Fruit fly (Drosophila melanogaster) Kc167 (cell line): ENCODE data around the gene NANS.

Experiments
- Myc ChIP-seq: fragments of >200 bp; optimal IDR thresholded peaks from 2 replicates; lab custom pipeline; 2017; ENCODE audit warnings: missing external identifiers
- Sin3A ChIP-seq: fragments of >200 bp; optimal IDR thresholded peaks from 2 replicates; lab custom pipeline; 2018; ENCODE audit warnings: missing external identifiers
- h ChIP-seq: fragments of >200 bp; optimal IDR thresholded peaks from 3 replicates; lab custom pipeline; 2018; ENCODE audit warnings: missing external identifiers
- insv ChIP-seq: fragments of >200 bp; optimal IDR thresholded peaks from 3 replicates; lab custom pipeline; 2018; ENCODE audit warnings: missing external identifiers
- psq ChIP-seq: fragments of >200 bp; optimal IDR thresholded peaks from 2 replicates; lab custom pipeline; 2017; ENCODE audit warnings: missing external identifiers
- ttk ChIP-seq: sonication (Bioruptor generic); optimal IDR thresholded peaks from 2 replicates; lab custom pipeline; 2017; ENCODE audit warnings: missing external identifiers

NANS gene

DNA sequence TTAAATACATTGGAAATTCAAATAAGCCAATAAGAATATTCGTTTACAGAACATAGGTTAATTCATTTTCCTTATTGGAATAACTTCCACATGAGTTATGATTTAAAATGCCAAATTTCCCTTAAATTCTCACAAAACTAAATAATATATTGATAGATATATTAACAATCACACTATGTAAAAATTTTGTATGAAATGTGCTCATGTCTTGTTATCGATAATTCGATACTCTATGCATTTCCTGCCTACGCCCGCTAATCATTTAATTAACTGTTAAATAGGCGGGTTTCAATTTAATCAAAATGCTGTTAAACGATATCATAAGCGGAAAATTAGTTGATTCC lies at the start of gene NANS:
Gene NANS (plus strand): TSS at position 269 of the 344 bp plus-strand sequence.
- TF ChIP-seq psq (no peak), ttk (lab: Kevin White, UChicago) (no peak), Myc (lab: Kevin White, UChicago) (no peak), h (lab: Kevin White, UChicago) (no peak), Sin3A (lab: Kevin White, UChicago) (no peak), insv (lab: Kevin White, UChicago) (no peak)

DNA sequence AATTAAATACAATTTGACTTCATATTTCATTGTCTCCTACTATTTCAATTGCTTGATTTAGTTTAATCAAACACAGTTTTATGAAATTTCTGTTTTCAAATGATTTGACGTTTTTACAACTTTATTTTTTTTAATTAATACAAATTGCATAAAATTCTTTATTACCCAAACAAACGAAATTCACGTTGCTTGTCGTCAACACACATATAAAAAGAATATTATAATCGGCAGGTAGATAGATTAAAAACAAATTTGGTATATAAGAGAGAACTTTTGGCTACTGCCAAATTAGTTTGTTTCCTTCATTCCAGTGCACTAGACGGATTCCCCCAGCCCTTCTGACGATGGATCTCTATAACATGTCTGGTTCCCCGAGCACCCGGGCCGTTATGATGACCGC lies 49.5 kb upstream of the NANS start, which contains the start of gene GstD6:
Gene GstD6 (plus strand): TSS at position 301 of the 400 bp plus-strand sequence.
- TF ChIP-seq ttk (lab: Kevin White, UChicago) (no peak), Sin3A (lab: Kevin White, UChicago) (no peak), psq (no peak), insv (lab: Kevin White, UChicago) (no peak), Myc (lab: Kevin White, UChicago) (no peak), h (lab: Kevin White, UChicago) (no peak)

DNA sequence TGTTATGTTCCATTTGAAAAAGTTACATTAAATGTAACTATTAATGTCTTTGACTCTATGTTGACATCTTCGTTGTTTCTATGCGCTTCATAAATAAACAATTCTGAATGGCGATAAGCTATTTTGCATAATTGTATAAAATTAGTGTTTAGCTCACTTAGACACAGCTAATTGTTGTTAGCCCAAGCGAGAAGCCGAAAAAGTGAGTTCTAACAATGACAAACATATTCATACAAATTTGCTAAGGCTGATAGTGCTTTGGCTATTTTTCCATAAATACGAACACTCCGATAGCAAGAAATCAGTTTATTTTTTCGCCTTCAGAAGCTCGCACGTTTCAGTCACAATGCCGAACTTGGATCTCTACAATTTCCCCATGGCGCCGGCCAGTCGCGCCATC lies 48.2 kb upstream of the NANS start, which contains the start of gene GstD7:
Gene GstD7 (plus strand): TSS at position 301 of the 400 bp plus-strand sequence.
- TF ChIP-seq Myc (lab: Kevin White, UChicago) (no peak), h (lab: Kevin White, UChicago) (no peak), Sin3A (lab: Kevin White, UChicago) (no peak), insv (lab: Kevin White, UChicago) (no peak), psq (no peak), ttk (lab: Kevin White, UChicago) (no peak)

DNA sequence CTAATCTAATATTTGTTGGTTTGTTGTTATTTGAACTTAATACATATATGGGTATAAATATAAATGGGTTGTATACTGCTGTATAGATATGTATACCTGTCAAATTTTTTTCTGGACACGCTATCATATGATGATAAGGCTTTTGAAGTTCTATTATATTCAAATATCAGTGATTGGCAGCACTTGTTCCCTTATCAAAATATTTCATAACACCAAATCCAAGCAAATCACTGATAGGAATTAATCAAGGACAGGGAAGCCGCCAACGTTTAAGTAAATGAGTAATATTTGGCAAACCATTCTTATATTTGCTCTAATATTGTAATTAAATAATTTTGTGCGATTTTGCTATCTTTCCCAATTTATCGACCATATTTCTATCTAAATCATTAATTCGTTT lies 47.1 kb upstream of the NANS start:
- TF ChIP-seq h (lab: Kevin White, UChicago) (no peak), Sin3A (lab: Kevin White, UChicago) (no peak), Myc (lab: Kevin White, UChicago) (no peak), ttk (lab: Kevin White, UChicago) (no peak)

DNA sequence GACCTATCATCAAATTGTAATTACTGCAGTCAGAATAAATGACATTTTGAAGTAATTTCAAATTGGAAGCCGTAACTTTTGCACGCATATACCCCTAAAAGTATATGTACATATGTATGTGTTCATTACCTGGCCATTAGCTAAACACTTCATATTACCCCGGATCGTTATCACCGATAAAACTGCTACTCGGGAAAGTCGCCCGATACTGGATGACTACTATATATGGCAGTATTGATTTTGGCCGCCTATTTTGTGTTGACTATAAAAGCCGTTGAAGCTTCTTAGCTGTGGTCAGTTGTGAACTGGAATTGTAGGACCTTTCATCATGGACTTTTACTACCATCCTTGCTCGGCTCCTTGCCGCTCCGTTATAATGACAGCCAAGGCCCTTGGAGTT lies 46.7 kb upstream of the NANS start, which contains the start of gene GstD8:
Gene GstD8 (plus strand): TSS at position 301 of the 400 bp plus-strand sequence.
- TF ChIP-seq Sin3A (lab: Kevin White, UChicago) (no peak), insv (lab: Kevin White, UChicago) (no peak)

DNA sequence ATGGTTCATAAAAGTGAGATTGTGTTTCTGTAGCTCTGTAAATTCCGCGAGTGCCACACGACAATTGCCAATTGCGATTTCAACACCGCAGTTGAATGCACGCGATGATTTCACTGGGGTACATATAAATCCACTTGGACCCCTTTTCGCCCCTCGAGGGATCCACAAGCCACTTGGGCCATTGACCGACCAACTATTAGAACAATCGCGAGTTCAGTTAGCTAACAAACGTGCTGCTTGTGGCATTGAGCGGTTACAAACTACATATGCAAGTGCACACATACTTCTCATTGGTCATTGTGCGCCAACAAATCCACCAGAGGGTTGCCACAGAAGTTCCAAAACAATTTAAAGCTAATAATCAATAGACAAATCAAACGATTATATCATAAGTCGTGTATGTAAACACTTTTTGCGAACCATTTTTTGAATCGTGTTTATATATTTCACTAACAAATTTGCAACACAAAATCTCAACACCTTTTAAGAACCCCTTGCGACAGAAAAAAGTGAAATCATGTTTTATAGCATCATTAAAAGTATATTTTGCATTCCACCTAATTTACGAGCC lies 45.2 kb upstream of the NANS start:
- no peak for TF ChIP-seq h (lab: Kevin White, UChicago)
- TF ChIP-seq insv (lab: Kevin White, UChicago) = no peak
- no peak for TF ChIP-seq ttk (lab: Kevin White, UChicago)
- no peak for TF ChIP-seq Sin3A (lab: Kevin White, UChicago)
- TF ChIP-seq psq = no peak
- no peak for TF ChIP-seq Myc (lab: Kevin White, UChicago)

DNA sequence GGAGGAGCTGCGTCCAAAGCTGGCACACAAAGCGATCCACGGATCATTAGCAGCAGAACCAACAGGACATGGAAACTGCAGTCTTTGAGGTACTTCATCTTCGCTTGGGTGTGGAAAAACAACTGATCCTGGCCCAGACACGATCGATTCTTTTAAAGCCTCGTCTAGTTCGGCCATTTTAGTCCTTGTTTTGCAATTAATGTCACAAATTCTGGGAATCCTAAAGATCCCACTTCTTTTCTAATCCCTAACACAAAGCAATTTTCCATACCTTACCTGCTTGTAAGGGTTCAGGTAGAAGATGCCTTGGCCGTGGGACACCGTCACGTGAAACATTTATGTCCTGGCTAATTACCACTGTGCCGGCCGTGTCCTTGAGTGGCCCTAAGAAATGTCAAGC lies 43.8 kb upstream of the NANS start, which contains the start of gene CG10035:
Gene CG10035 (minus strand): TSS at position 129 of the 400 bp plus-strand sequence.
- TF ChIP-seq h (lab: Kevin White, UChicago) = no peak
- TF ChIP-seq ttk (lab: Kevin White, UChicago) = no peak
- TF ChIP-seq insv (lab: Kevin White, UChicago) = no peak
- TF ChIP-seq Myc (lab: Kevin White, UChicago) = no peak
- TF ChIP-seq Sin3A (lab: Kevin White, UChicago) = no peak
- TF ChIP-seq psq = no peak

DNA sequence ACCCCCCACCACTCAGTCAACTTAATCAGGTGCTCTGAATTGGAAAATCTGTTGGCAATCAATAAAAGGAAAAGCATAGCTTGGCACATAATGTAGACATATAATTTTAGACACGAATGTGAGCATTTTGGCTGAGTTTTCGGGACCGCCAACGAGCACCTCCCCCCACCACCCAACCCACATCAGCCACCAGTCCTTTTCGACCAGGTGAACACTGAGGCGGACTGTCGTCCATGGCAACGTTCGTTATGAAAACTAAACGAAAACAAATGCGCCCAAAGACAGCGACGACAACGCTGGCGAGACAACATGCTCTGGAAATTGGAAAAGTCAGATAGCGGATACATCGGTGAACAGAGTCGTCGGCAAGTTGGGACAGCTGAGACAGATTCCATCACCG lies 43.3 kb upstream of the NANS start, which contains the start of gene GstD11:
Gene GstD11 (plus strand): TSS at position 301 of the 400 bp plus-strand sequence.
- no peak for TF ChIP-seq insv (lab: Kevin White, UChicago)
- no peak for TF ChIP-seq psq
- no peak for TF ChIP-seq Myc (lab: Kevin White, UChicago)
- no peak for TF ChIP-seq Sin3A (lab: Kevin White, UChicago)
- no peak for TF ChIP-seq ttk (lab: Kevin White, UChicago)

DNA sequence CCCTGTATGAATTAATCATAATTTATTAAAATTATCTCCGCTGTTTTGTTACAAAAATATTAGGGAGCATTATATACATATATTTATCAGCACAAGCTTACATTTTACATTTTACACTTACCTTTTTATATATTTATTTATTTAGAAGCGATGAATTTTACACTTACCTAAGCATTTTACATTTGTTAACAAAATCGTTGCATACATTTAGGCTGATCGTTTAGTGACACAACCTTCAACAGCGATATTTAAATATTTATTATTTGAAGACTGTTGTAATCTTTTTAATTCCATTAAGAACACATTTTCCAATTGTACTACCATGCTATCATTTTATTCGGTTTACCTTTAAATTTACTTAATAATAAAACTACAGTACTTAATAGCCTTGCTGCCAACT lies 42.6 kb upstream of the NANS start:
- TF ChIP-seq insv (lab: Kevin White, UChicago) (no peak), Sin3A (lab: Kevin White, UChicago) (no peak), ttk (lab: Kevin White, UChicago) (no peak), psq (no peak), h (lab: Kevin White, UChicago) (no peak), Myc (lab: Kevin White, UChicago) (no peak)

DNA sequence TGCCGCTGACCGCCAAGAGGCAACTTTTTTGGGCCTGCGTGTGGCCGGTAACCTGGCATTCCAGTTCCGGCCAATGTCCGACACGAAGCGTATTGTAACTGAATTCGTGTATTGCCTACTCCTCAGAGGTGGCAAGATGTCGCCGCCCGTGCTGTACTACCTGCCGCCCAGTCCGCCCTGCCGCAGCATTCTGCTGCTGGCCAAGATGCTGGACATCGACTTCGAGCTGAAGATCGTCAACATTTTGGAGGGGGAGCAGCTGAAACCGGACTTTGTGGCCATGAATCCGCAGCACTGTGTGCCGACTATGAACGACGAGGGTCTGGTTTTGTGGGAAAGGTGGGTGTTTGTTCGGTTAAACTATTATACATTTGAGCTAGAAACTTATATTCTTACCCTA lies 42.1 kb upstream of the NANS start:
- TF ChIP-seq insv (lab: Kevin White, UChicago) (no peak), h (lab: Kevin White, UChicago) (no peak), psq (no peak), ttk (lab: Kevin White, UChicago) (no peak), Myc (lab: Kevin White, UChicago) (no peak), Sin3A (lab: Kevin White, UChicago) (no peak)

DNA sequence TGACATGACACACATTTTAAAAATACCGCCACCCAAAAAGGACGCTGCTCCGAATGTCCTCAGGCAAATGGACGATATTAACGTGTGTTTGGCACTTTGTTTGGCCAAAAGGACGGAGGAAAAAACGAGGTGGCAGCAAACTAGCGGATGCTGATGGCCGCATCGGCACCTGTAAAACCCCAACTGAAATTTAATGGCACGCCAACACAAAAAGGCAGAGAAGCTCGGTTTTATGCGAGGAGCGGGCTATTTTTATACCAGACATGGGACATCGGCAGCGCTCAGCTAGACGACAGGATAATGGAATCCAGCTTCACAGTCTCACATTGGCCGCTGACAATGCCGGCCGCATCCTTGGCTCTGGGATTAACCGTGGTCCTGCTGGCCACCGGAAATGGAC lies 40.4 kb upstream of the NANS start, which contains the start of gene Sol1:
Gene Sol1 (plus strand): TSS at position 301 of the 400 bp plus-strand sequence.
- TF ChIP-seq insv (lab: Kevin White, UChicago) (no peak), h (lab: Kevin White, UChicago) (no peak), Myc (lab: Kevin White, UChicago) (no peak), psq (no peak), ttk (lab: Kevin White, UChicago) (no peak), Sin3A (lab: Kevin White, UChicago) (no peak)

DNA sequence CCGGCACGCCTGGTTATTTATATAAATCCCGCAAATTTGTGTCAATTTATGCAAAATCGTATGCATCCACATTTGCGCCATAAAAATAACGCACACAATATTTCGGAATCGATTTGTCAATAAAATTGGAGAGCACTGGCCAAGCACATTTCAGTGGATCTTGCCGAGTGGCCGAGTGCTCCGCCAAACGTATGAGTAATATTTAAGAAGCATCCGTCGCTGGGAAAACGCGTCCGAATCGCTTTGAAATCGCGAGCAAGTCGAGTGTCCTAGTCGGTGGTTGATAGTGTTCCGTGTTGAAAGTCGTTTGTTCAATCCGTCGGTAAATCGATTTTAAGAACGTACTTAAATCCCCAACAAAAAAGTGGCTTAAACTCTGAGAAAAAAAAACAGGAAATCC lies 39.4 kb upstream of the NANS start, which contains the start of gene CG33098:
Gene CG33098 (plus strand): TSS at position 224 of the 400 bp plus-strand sequence.
- TF ChIP-seq psq (no peak), ttk (lab: Kevin White, UChicago) (no peak), Sin3A (lab: Kevin White, UChicago) (no peak), Myc (lab: Kevin White, UChicago) (no peak), h (lab: Kevin White, UChicago) (no peak), insv (lab: Kevin White, UChicago) (no peak)
